Worm (Caenorhabditis elegans): Measurements from ENCODE around the gene F35H10.3.
"Not testable (repeated sequence)": the region's sequence is repeated elsewhere in the genome, so short reads cannot be mapped to it uniquely, and the experiment has no call there.

DNA sequence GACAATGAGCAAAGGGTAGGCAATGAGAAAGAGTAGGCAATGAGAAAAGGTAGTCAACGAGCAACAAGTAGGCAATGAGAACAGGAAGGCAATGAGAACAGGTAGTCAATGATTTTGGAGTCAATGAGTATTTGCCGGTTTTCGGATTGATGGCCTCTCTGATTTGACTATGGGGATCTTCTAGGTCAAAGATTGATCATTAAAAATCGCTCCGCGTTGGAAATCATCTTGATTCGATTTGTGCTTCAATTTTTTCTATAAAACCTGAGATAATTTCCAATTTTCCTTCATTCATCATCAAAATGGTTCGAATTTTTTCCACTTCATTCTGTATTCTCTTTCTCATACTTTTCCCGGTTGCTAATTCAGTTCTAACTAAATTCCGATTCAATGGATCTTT lies 26.3 kb downstream of the F35H10.3 start, which contains the start of gene F17E9.16:
- TF ChIP-seq elt-2 (tag; optimal IDR thresholded peaks at IDR 0.05); unc-42 (tag; optimal IDR thresholded peaks at IDR 0.05); dmd-4 (tag; optimal IDR thresholded peaks at IDR 0.05; ENCODE audit: borderline replicate concordance); nhr-11 (tag; optimal IDR thresholded peaks at IDR 0.05); fax-1 (tag; optimal IDR thresholded peaks at IDR 0.05); odd-2 (tag; optimal IDR thresholded peaks at IDR 0.05); ref-2 (tag; optimal IDR thresholded peaks at IDR 0.05): not testable (repeated sequence)

Measured in whole organism, late embryonic.